Fruit fly (Drosophila melanogaster) whole organism, embryonic: ENCODE results near the gene Sema5c.

Experiments used
- Abd-B ChIP-seq: fragments of 200-800 bp; sonication (Bioruptor generic); optimal IDR thresholded peaks from 2 replicates; lab custom pipeline; 2018; ENCODE audit warnings: missing biosample characterization, mild to moderate bottlenecking, missing genetic modification characterization, moderate library complexity
- Ada2b ChIP-seq: fragments of 200-800 bp; sonication (Bioruptor generic); IDR thresholded peaks from 2 replicates; pipeline ENCODE4 v1.3.6; 2022; ENCODE audit warnings: missing biosample characterization, missing genetic modification characterization
- CG10147 ChIP-seq: fragments of 200-800 bp; sonication (Bioruptor generic); optimal IDR thresholded peaks from 2 replicates; lab custom pipeline; 2019; ENCODE audit warnings: missing biosample characterization, mild to moderate bottlenecking, missing genetic modification characterization, moderate library complexity
- CG11093 ChIP-seq: fragments of 200-800 bp; sonication (Bioruptor generic); IDR thresholded peaks from 3 replicates; pipeline ENCODE4 v1.3.6; 2022; ENCODE audit warnings: missing biosample characterization, missing genetic modification characterization
- CG12219 ChIP-seq: fragments of 200-800 bp; sonication (Bioruptor generic); optimal IDR thresholded peaks from 3 replicates; lab custom pipeline; 2018; ENCODE audit warnings: missing biosample characterization, mild to moderate bottlenecking, missing genetic modification characterization
- CG12299 ChIP-seq: fragments of 200-800 bp; sonication (Bioruptor generic); optimal IDR thresholded peaks from 2 replicates; lab custom pipeline; 2018; ENCODE audit warnings: missing biosample characterization, mild to moderate bottlenecking, missing genetic modification characterization
- CG1233 ChIP-seq: fragments of 200-800 bp; sonication (Bioruptor generic); optimal IDR thresholded peaks from 4 replicates; lab custom pipeline; 2018; ENCODE audit warnings: missing biosample characterization, mild to moderate bottlenecking, missing genetic modification characterization
- CG12659 ChIP-seq: fragments of 200-800 bp; sonication (Bioruptor generic); optimal IDR thresholded peaks from 3 replicates; lab custom pipeline; 2017; ENCODE audit warnings: mild to moderate bottlenecking, missing biosample characterization, missing genetic modification reagents, missing genetic modification characterization
- CG12942 ChIP-seq: fragments of 200-800 bp; sonication (Bioruptor generic); optimal IDR thresholded peaks from 3 replicates; lab custom pipeline; 2016; ENCODE audit warnings: missing biosample characterization, missing genetic modification characterization
- CG13287 ChIP-seq: fragments of 200-800 bp; sonication (Bioruptor generic); IDR thresholded peaks from 2 replicates; pipeline ENCODE4 v1.3.6; 2022; ENCODE audit warnings: missing biosample characterization, missing genetic modification characterization; ENCODE audit not compliant: partially characterized antibody
- CG13424 ChIP-seq: fragments of 200-800 bp; sonication (Bioruptor generic); optimal IDR thresholded peaks from 2 replicates; lab custom pipeline; 2019; ENCODE audit warnings: missing biosample characterization, mild to moderate bottlenecking, missing genetic modification characterization, moderate library complexity
- CG14667 ChIP-seq: fragments of 200-800 bp; sonication (Bioruptor generic); IDR thresholded peaks from 2 replicates; pipeline ENCODE4 v1.3.6; 2022; ENCODE audit warnings: missing biosample characterization, missing genetic modification characterization
- CG17328 ChIP-seq: fragments of 200-800 bp; sonication (Bioruptor generic); IDR thresholded peaks from 2 replicates; pipeline ENCODE4 v1.3.6; 2022; ENCODE audit warnings: missing biosample characterization, missing genetic modification characterization
- CG5245 ChIP-seq: fragments of 200-800 bp; sonication (Bioruptor generic); optimal IDR thresholded peaks from 3 replicates; lab custom pipeline; 2016; ENCODE audit warnings: missing biosample characterization, missing genetic modification characterization
- CG6254 ChIP-seq: fragments of 200-800 bp; sonication (Bioruptor generic); optimal IDR thresholded peaks from 3 replicates; lab custom pipeline; 2017; ENCODE audit warnings: mild to moderate bottlenecking, missing biosample characterization, missing genetic modification reagents, missing genetic modification characterization
- CG6813 ChIP-seq: fragments of 200-800 bp; sonication (Bioruptor generic); optimal IDR thresholded peaks from 2 replicates; lab custom pipeline; 2017; ENCODE audit warnings: missing biosample characterization, missing genetic modification characterization, mild to moderate bottlenecking, moderate library complexity, missing genetic modification reagents
- CG8388 ChIP-seq: fragments of 200-800 bp; sonication (Bioruptor generic); optimal IDR thresholded peaks from 2 replicates; lab custom pipeline; 2019; ENCODE audit warnings: missing biosample characterization, mild to moderate bottlenecking, missing genetic modification characterization, moderate library complexity
- CoRest ChIP-seq: fragments of 200-800 bp; sonication (Bioruptor generic); optimal IDR thresholded peaks from 3 replicates; lab custom pipeline; 2018; ENCODE audit warnings: missing biosample characterization, mild to moderate bottlenecking, missing genetic modification characterization, moderate library complexity
- E2f2 ChIP-seq: fragments of 200-800 bp; sonication (Bioruptor generic); IDR thresholded peaks from 2 replicates; pipeline ENCODE4 v1.3.6; 2022; ENCODE audit warnings: missing biosample characterization, missing genetic modification characterization
- GATAe ChIP-seq: fragments of 200-800 bp; sonication (Bioruptor generic); conservative IDR thresholded peaks from 2 replicates; pipeline ENCODE4 v1.3.6; 2022; ENCODE audit warnings: missing biosample characterization, missing genetic modification characterization
- Gug ChIP-seq: fragments of 200-800 bp; sonication (Bioruptor generic); IDR thresholded peaks from 4 replicates; pipeline ENCODE4 v1.3.6; 2022; ENCODE audit warnings: missing biosample characterization, missing genetic modification characterization
- H2.0 ChIP-seq: fragments of 200-800 bp; sonication (Bioruptor generic); IDR thresholded peaks from 2 replicates; pipeline ENCODE4 v1.3.6; 2022; ENCODE audit warnings: missing biosample characterization, missing genetic modification characterization
- HLH4C ChIP-seq: fragments of 200-800 bp; sonication (Bioruptor generic); IDR thresholded peaks from 3 replicates; pipeline ENCODE4 v1.3.6; 2022; ENCODE audit warnings: missing biosample characterization, missing genetic modification characterization; ENCODE audit not compliant: partially characterized antibody
- Hsf ChIP-seq: fragments of 200-800 bp; sonication (Bioruptor generic); optimal IDR thresholded peaks from 3 replicates; lab custom pipeline; 2016; ENCODE audit warnings: missing biosample characterization, missing genetic modification characterization
- Lhr ChIP-seq: fragments of 200-800 bp; sonication (Bioruptor generic); optimal IDR thresholded peaks from 3 replicates; lab custom pipeline; 2017; ENCODE audit warnings: mild to moderate bottlenecking, missing biosample characterization, missing genetic modification reagents, missing genetic modification characterization
- MBD-R2 ChIP-seq: fragments of 200-800 bp; sonication (Bioruptor generic); IDR thresholded peaks from 2 replicates; pipeline ENCODE4 v1.3.6; 2022; ENCODE audit warnings: missing biosample characterization, missing genetic modification characterization
- Opbp ChIP-seq: fragments of 200-800 bp; sonication (Bioruptor generic); IDR thresholded peaks from 3 replicates; pipeline ENCODE4 v1.3.6; 2022; ENCODE audit warnings: missing biosample characterization, missing genetic modification characterization; ENCODE audit not compliant: partially characterized antibody
- Ptx1 ChIP-seq: fragments of 200-800 bp; sonication (Bioruptor generic); IDR thresholded peaks from 2 replicates; pipeline ENCODE4 v1.3.6; 2022; ENCODE audit warnings: missing biosample characterization, missing genetic modification characterization
- Sox102F ChIP-seq: fragments of 200-800 bp; sonication (Bioruptor generic); optimal IDR thresholded peaks from 2 replicates; lab custom pipeline; 2018; ENCODE audit warnings: missing biosample characterization, mild to moderate bottlenecking, missing genetic modification characterization, moderate library complexity
- Trl ChIP-seq, 3 experiments: fragments of >200 bp in 2 of 3; fragments of 200-800 bp in 1 of 3; sonication (Bioruptor generic) in 1 of 3; optimal IDR thresholded peaks; 2 replicates in 1 of 3; 3 replicates in 2 of 3; lab custom pipeline; 2016 to 2017; ENCODE audit warnings: missing biosample characterization in 1 of 3, missing genetic modification characterization in 1 of 3
- abd-A ChIP-seq: fragments of 200-800 bp; sonication (Bioruptor generic); optimal IDR thresholded peaks from 3 replicates; lab custom pipeline; 2019; ENCODE audit warnings: missing biosample characterization, mild to moderate bottlenecking, missing genetic modification characterization, moderate library complexity
- al ChIP-seq: fragments of 200-800 bp; sonication (Bioruptor generic); IDR thresholded peaks from 2 replicates; pipeline ENCODE4 v1.3.6; 2022; ENCODE audit warnings: missing biosample characterization, missing genetic modification characterization
- cato ChIP-seq: fragments of 200-800 bp; sonication (Bioruptor generic); optimal IDR thresholded peaks from 2 replicates; lab custom pipeline; 2016; ENCODE audit warnings: missing biosample characterization, missing genetic modification characterization, borderline replicate concordance
- chif ChIP-seq, 2 experiments: fragments of 200-800 bp; sonication (Bioruptor generic); optimal IDR thresholded peaks; 3 replicates each; lab custom pipeline; 2016; ENCODE audit warnings: missing biosample characterization in 2 of 2, missing genetic modification characterization in 2 of 2
- crol ChIP-seq: fragments of 200-800 bp; sonication (Bioruptor generic); IDR thresholded peaks from 2 replicates; pipeline ENCODE4 v1.3.6; 2022; ENCODE audit warnings: missing biosample characterization, missing genetic modification characterization
- dimm ChIP-seq: fragments of 200-800 bp; sonication (Bioruptor generic); IDR thresholded peaks from 2 replicates; pipeline ENCODE4 v1.3.6; 2022; ENCODE audit warnings: missing biosample characterization, missing genetic modification characterization
- ewg ChIP-seq: fragments of 200-800 bp; sonication (Bioruptor generic); optimal IDR thresholded peaks from 3 replicates; lab custom pipeline; 2017; ENCODE audit warnings: mild to moderate bottlenecking, missing biosample characterization, missing genetic modification reagents, missing genetic modification characterization
- hb ChIP-seq: fragments of 200-800 bp; sonication (Bioruptor generic); IDR thresholded peaks from 3 replicates; pipeline ENCODE4 v1.3.6; 2022; ENCODE audit warnings: missing biosample characterization, missing genetic modification characterization; ENCODE audit not compliant: partially characterized antibody
- insv ChIP-seq, 2 experiments: fragments of 200-800 bp; sonication (Bioruptor generic); optimal IDR thresholded peaks; 3 replicates each; lab custom pipeline; 2016 to 2018; ENCODE audit warnings: missing biosample characterization in 2 of 2, missing genetic modification characterization in 2 of 2
- nmo ChIP-seq: fragments of 200-800 bp; sonication (Bioruptor generic); optimal IDR thresholded peaks from 2 replicates; lab custom pipeline; 2018; ENCODE audit warnings: missing biosample characterization, mild to moderate bottlenecking, missing genetic modification characterization, moderate library complexity
- oc ChIP-seq: fragments of 200-800 bp; sonication (Bioruptor generic); optimal IDR thresholded peaks from 2 replicates; lab custom pipeline; 2018; ENCODE audit warnings: missing biosample characterization, mild to moderate bottlenecking, missing genetic modification characterization, moderate library complexity
- pum ChIP-seq: fragments of 200-800 bp; sonication (Bioruptor generic); optimal IDR thresholded peaks from 2 replicates; lab custom pipeline; 2016; ENCODE audit warnings: missing biosample characterization, missing genetic modification characterization
- repo ChIP-seq: fragments of 200-800 bp; sonication (Bioruptor generic); optimal IDR thresholded peaks from 2 replicates; lab custom pipeline; 2016; ENCODE audit warnings: missing biosample characterization, missing genetic modification characterization
- sens-2 ChIP-seq: fragments of 200-800 bp; sonication (Bioruptor generic); IDR thresholded peaks from 2 replicates; pipeline ENCODE4 v1.3.6; 2022; ENCODE audit warnings: missing biosample characterization, missing genetic modification characterization
- sob ChIP-seq: fragments of 200-800 bp; sonication (Bioruptor generic); IDR thresholded peaks from 2 replicates; pipeline ENCODE4 v1.3.6; 2022; ENCODE audit warnings: missing biosample characterization, missing genetic modification characterization
- wor ChIP-seq: fragments of 200-800 bp; sonication (Bioruptor generic); IDR thresholded peaks from 2 replicates; pipeline ENCODE4 v1.3.6; 2022; ENCODE audit warnings: missing biosample characterization, missing genetic modification characterization

The Sema5c gene

dm6 chr3L:12056286-12057178 is 25.1 kb downstream of the Sema5c start (continued):
- TF ChIP-seq HLH4C (GFP tag; lab: Robert Waterston, UW) (0 out of 3 replicates have a peak, but pooled peaks have one; percentile 16), CG8388 (GFP tag; lab: Kevin White, UChicago) (peak; percentile 67), CG12659 (GFP tag; lab: Kevin White, UChicago) (peak; percentile 60), H2.0 (peak; percentile 29; the same call in 1 of the 2 replicates), Sox102F (GFP tag; lab: Kevin White, UChicago) (peak; percentile 75), CG14667 (GFP tag; lab: Robert Waterston, UW) (peak; percentile 38; the same call in 1 of the 2 replicates), CG10147 (no peak), chif (GFP tag; optimal IDR thresholded peaks at IDR 0.05; lab: Kevin White, UChicago) (peak; percentile 52 to 78), ewg (GFP tag; lab: Kevin White, UChicago) (peak; percentile 55), MBD-R2 (no peak), Lhr (GFP tag; lab: Kevin White, UChicago) (peak; percentile 23), CG13424 (tag; lab: Kevin White, UChicago) (peak; percentile 62), Trl (optimal IDR thresholded peaks at IDR 0.05; lab: Kevin White, UChicago) (peak; percentile 76 to 81), Trl (GFP tag; optimal IDR thresholded peaks at IDR 0.05; lab: Kevin White, UChicago) (peak; percentile 80), hb (GFP tag; lab: Robert Waterston, UW) (no peak), nmo (GFP tag; lab: Kevin White, UChicago) (peak; percentile 82), dimm (GFP tag; lab: Robert Waterston, UW) (no peak), CG12219 (GFP tag; lab: Kevin White, UChicago) (peak; percentile 61), CoRest (tag; lab: Kevin White, UChicago) (peak; percentile 80), pum (peak; percentile 69), al (GFP tag; lab: Robert Waterston, UW) (peak; percentile 21; the same call in 1 of the 2 replicates), CG13287 (GFP tag; lab: Robert Waterston, UW) (peak; percentile 45; the same call in 1 of the 2 replicates), GATAe (GFP tag; lab: Robert Waterston, UW) (peak; percentile 73), wor (GFP tag; lab: Robert Waterston, UW) (peak; percentile 52), abd-A (tag; lab: Kevin White, UChicago) (no peak), CG6254 (GFP tag; lab: Kevin White, UChicago) (peak; percentile 61), CG11093 (no peak; the same call in 2 of the 3 replicates), CG6813 (GFP tag; lab: Kevin White, UChicago) (peak; percentile 31), CG5245 (GFP tag; lab: Kevin White, UChicago) (peak; percentile 39), sens-2 (GFP tag; lab: Robert Waterston, UW) (0 out of 2 replicates have a peak, but pooled peaks have one; percentile 22), E2f2 (GFP tag; lab: Robert Waterston, UW) (peak; percentile 46; the same call in 1 of the 2 replicates), CG1233 (GFP tag; lab: Kevin White, UChicago) (peak; percentile 35), Ada2b (GFP tag; lab: Robert Waterston, UW) (no peak), Gug (peak; percentile 45; the same call in 3 of the 4 replicates), Abd-B (GFP tag; lab: Kevin White, UChicago) (peak; percentile 55), Ptx1 (GFP tag; lab: Robert Waterston, UW) (peak; percentile 81), CG12942 (GFP tag; lab: Kevin White, UChicago) (peak; percentile 48), Hsf (GFP tag; lab: Kevin White, UChicago) (peak; percentile 64), sob (no peak; the same call in 1 of the 2 replicates), CG17328 (GFP tag; lab: Robert Waterston, UW) (peak; percentile 15; the same call in 1 of the 2 replicates), cato (GFP tag; lab: Kevin White, UChicago) (peak; percentile 56), Opbp (GFP tag; lab: Robert Waterston, UW) (peak; percentile 50; the same call in 2 of the 3 replicates), oc (tag; lab: Kevin White, UChicago) (no peak), repo (GFP tag; lab: Kevin White, UChicago) (peak; percentile 53), crol (GFP tag; lab: Robert Waterston, UW) (no peak), CG12299 (tag; lab: Kevin White, UChicago) (no peak), insv (GFP tag; optimal IDR thresholded peaks at IDR 0.05; lab: Kevin White, UChicago) (no peak)
